Worm (Caenorhabditis elegans) whole organism, young adult: ENCODE data around the gene sulp-3.

ENCODE experiments used
- B0261.1 ChIP-seq: sonication (generic microtip); optimal IDR thresholded peaks from 2 replicates; lab custom pipeline; 2016; ENCODE audit warnings: mild to moderate bottlenecking, missing genetic modification characterization, moderate library complexity, missing compliant biosample characterization
- F39B2.1 ChIP-seq: fragments of 200-800 bp; sonication (Bioruptor generic); IDR thresholded peaks from 2 replicates; pipeline ENCODE4 v1.3.6; 2022; ENCODE audit warnings: missing genetic modification reagents, missing genetic modification characterization, missing compliant biosample characterization
- K12H6.12 ChIP-seq: fragments of 200-800 bp; sonication (Bioruptor generic); optimal IDR thresholded peaks from 2 replicates; lab custom pipeline; 2018; ENCODE audit warnings: mild to moderate bottlenecking, missing genetic modification characterization, missing compliant biosample characterization
- T07F8.4 ChIP-seq: sonication (generic microtip); optimal IDR thresholded peaks from 2 replicates; lab custom pipeline; 2016; ENCODE audit warnings: mild to moderate bottlenecking, missing genetic modification characterization, moderate library complexity, missing compliant biosample characterization
- T26A5.8 ChIP-seq: sonication (generic microtip); optimal IDR thresholded peaks from 2 replicates; lab custom pipeline; 2016; ENCODE audit warnings: missing genetic modification characterization, missing compliant biosample characterization
- Y56A3A.18 ChIP-seq: fragments of 200-800 bp; sonication (Bioruptor generic); IDR thresholded peaks from 2 replicates; pipeline ENCODE4 v1.3.6; 2022; ENCODE audit warnings: missing genetic modification reagents, missing genetic modification characterization, missing compliant biosample characterization
- ZK185.1 ChIP-seq: sonication (generic microtip); optimal IDR thresholded peaks from 2 replicates; lab custom pipeline; 2016; ENCODE audit warnings: mild to moderate bottlenecking, missing genetic modification characterization, missing compliant biosample characterization; ENCODE audit not compliant: poor library complexity, severe bottlenecking
- akir-1 ChIP-seq: fragments of 200-800 bp; sonication (Bioruptor generic); optimal IDR thresholded peaks from 2 replicates; lab custom pipeline; 2018; ENCODE audit warnings: mild to moderate bottlenecking, missing genetic modification characterization, moderate library complexity, missing compliant biosample characterization
- atf-7 ChIP-seq: sonication (generic microtip); optimal IDR thresholded peaks from 2 replicates; lab custom pipeline; 2017; ENCODE audit warnings: mild to moderate bottlenecking, missing genetic modification characterization, missing compliant biosample characterization
- athp-1 ChIP-seq: sonication (generic microtip); optimal IDR thresholded peaks from 2 replicates; lab custom pipeline; 2017; ENCODE audit warnings: mild to moderate bottlenecking, missing genetic modification characterization, missing compliant biosample characterization
- attf-5 ChIP-seq: fragments of 200-800 bp; sonication (Bioruptor generic); optimal IDR thresholded peaks from 2 replicates; lab custom pipeline; 2018; ENCODE audit warnings: mild to moderate bottlenecking, missing genetic modification characterization, missing compliant biosample characterization
- bed-2 ChIP-seq: fragments of 200-800 bp; sonication (Bioruptor generic); IDR thresholded peaks from 2 replicates; pipeline ENCODE4 v1.3.6; 2022; ENCODE audit warnings: missing genetic modification reagents, missing genetic modification characterization, missing compliant biosample characterization
- ccch-3 ChIP-seq: fragments of 200-800 bp; sonication (Bioruptor generic); optimal IDR thresholded peaks from 2 replicates; lab custom pipeline; 2018; ENCODE audit warnings: mild to moderate bottlenecking, missing genetic modification characterization, missing compliant biosample characterization
- cebp-1 ChIP-seq, 2 experiments: fragments of 200-800 bp in 1 of 2; sonication (Bioruptor generic) in 1 of 2; sonication (generic microtip) in 1 of 2; IDR thresholded peaks in 1 of 2; optimal IDR thresholded peaks in 1 of 2; 2 replicates each; pipeline versions ENCODE4 v1.3.6 to Lab custom; 2017 to 2022; ENCODE audit warnings: missing compliant biosample characterization in 2 of 2, missing genetic modification characterization in 2 of 2, mild to moderate bottlenecking in 1 of 2, missing genetic modification reagents in 1 of 2, moderate library complexity in 1 of 2
- ceh-40 ChIP-seq: fragments of 200-800 bp; sonication (Bioruptor generic); IDR thresholded peaks from 2 replicates; pipeline ENCODE4 v1.3.6; 2022; ENCODE audit warnings: missing genetic modification characterization, missing compliant biosample characterization
- ceh-58 ChIP-seq: fragments of 200-800 bp; sonication (Bioruptor generic); IDR thresholded peaks from 2 replicates; pipeline ENCODE4 v1.3.6; 2022; ENCODE audit warnings: missing genetic modification characterization, missing compliant biosample characterization
- die-1 ChIP-seq: sonication (generic microtip); optimal IDR thresholded peaks from 2 replicates; lab custom pipeline; 2016; ENCODE audit warnings: missing genotype, mild to moderate bottlenecking, missing genetic modification characterization, missing compliant biosample characterization
- dpff-1 ChIP-seq: sonication (generic microtip); optimal IDR thresholded peaks from 2 replicates; lab custom pipeline; 2017; ENCODE audit warnings: mild to moderate bottlenecking, missing genetic modification characterization, missing compliant biosample characterization
- efl-1 ChIP-seq: fragments of 150-350 bp; optimal IDR thresholded peaks from 2 replicates; lab custom pipeline; 2014; ENCODE audit warnings: missing biosample characterization, missing genetic modification reagents, missing genetic modification characterization
- egl-18 ChIP-seq: fragments of 200-800 bp; sonication (Bioruptor generic); IDR thresholded peaks from 2 replicates; pipeline ENCODE4 v1.3.6; 2022; ENCODE audit warnings: missing genetic modification reagents, missing genetic modification characterization, missing compliant biosample characterization
- egrh-3 ChIP-seq: fragments of 200-800 bp; sonication (Bioruptor generic); IDR thresholded peaks from 2 replicates; pipeline ENCODE4 v1.3.6; 2022; ENCODE audit warnings: missing genetic modification reagents, missing genetic modification characterization, missing compliant biosample characterization
- ekl-4 ChIP-seq: fragments of 200-800 bp; sonication (Bioruptor generic); IDR thresholded peaks from 2 replicates; pipeline ENCODE4 v1.3.6; 2022; ENCODE audit warnings: missing genetic modification reagents, missing genetic modification characterization, missing compliant biosample characterization
- gei-17 ChIP-seq: fragments of 200-800 bp; sonication (Bioruptor generic); optimal IDR thresholded peaks from 2 replicates; lab custom pipeline; 2018; ENCODE audit warnings: mild to moderate bottlenecking, missing genetic modification characterization, missing compliant biosample characterization
- hmg-1.2 ChIP-seq: fragments of 200-800 bp; sonication (Bioruptor generic); IDR thresholded peaks from 2 replicates; pipeline ENCODE4 v1.3.6; 2022; ENCODE audit warnings: missing genetic modification reagents, missing genetic modification characterization, missing compliant biosample characterization
- hmg-20 ChIP-seq: fragments of 200-800 bp; sonication (Bioruptor generic); IDR thresholded peaks from 2 replicates; pipeline ENCODE4 v1.3.6; 2022; ENCODE audit warnings: missing genetic modification reagents, missing genetic modification characterization, missing compliant biosample characterization
- let-607 ChIP-seq, 2 experiments: fragments of 200-800 bp in 1 of 2; sonication (Bioruptor generic) in 1 of 2; sonication (generic microtip) in 1 of 2; optimal IDR thresholded peaks; 2 replicates each; lab custom pipeline; 2016 to 2018; ENCODE audit warnings: mild to moderate bottlenecking in 2 of 2, missing compliant biosample characterization in 2 of 2, missing genetic modification characterization in 2 of 2, moderate library complexity in 2 of 2, missing genotype in 1 of 2
- lin-26 ChIP-seq: fragments of 200-800 bp; sonication (Bioruptor generic); IDR thresholded peaks from 2 replicates; pipeline ENCODE4 v1.3.6; 2022; ENCODE audit warnings: missing genetic modification reagents, missing genetic modification characterization, missing compliant biosample characterization
- madf-10 ChIP-seq: sonication (generic microtip); optimal IDR thresholded peaks from 2 replicates; lab custom pipeline; 2016; ENCODE audit warnings: mild to moderate bottlenecking, missing genetic modification characterization, missing compliant biosample characterization
- madf-8 ChIP-seq: fragments of 200-800 bp; sonication (Bioruptor generic); conservative IDR thresholded peaks from 2 replicates; pipeline ENCODE4 v1.3.6; 2022; ENCODE audit warnings: missing genetic modification reagents, missing genetic modification characterization, missing compliant biosample characterization
- nhr-80 ChIP-seq: sonication (generic microtip); optimal IDR thresholded peaks from 2 replicates; lab custom pipeline; 2016; ENCODE audit warnings: missing genetic modification characterization, missing compliant biosample characterization
- nhr-90 ChIP-seq: sonication (generic microtip); optimal IDR thresholded peaks from 2 replicates; lab custom pipeline; 2016; ENCODE audit warnings: missing genotype, mild to moderate bottlenecking, missing genetic modification characterization, missing compliant biosample characterization
- pbrm-1 ChIP-seq: fragments of 200-800 bp; sonication (Bioruptor generic); IDR thresholded peaks from 2 replicates; pipeline ENCODE4 v1.3.6; 2022; ENCODE audit warnings: missing genetic modification reagents, missing genetic modification characterization, missing compliant biosample characterization
- rec-8 ChIP-seq, 2 experiments: sonication (generic microtip); optimal IDR thresholded peaks; 2 replicates each; lab custom pipeline; 2016; ENCODE audit warnings: mild to moderate bottlenecking in 2 of 2, missing genetic modification characterization in 2 of 2, missing genetic modification reagents in 2 of 2, missing genotype in 2 of 2, missing biosample characterization in 1 of 2, missing compliant biosample characterization in 1 of 2, moderate library complexity in 1 of 2
- repo-1 ChIP-seq: sonication (generic microtip); optimal IDR thresholded peaks from 2 replicates; lab custom pipeline; 2017; ENCODE audit warnings: mild to moderate bottlenecking, missing genetic modification characterization, missing compliant biosample characterization
- rpc-1 ChIP-seq, 2 experiments: fragments of 150-350 bp in 1 of 2; sonication (generic microtip) in 1 of 2; optimal IDR thresholded peaks; 2 replicates each; lab custom pipeline; 2014 to 2018; ENCODE audit warnings: missing biosample characterization in 1 of 2, missing genetic modification characterization in 1 of 2, missing genetic modification reagents in 1 of 2, missing genotype in 1 of 2
- snpc-1.3 ChIP-seq: sonication (generic microtip); optimal IDR thresholded peaks from 2 replicates; lab custom pipeline; 2017; ENCODE audit warnings: missing genetic modification characterization, mild to moderate bottlenecking, missing compliant biosample characterization, antibody characterized with exemption, moderate library complexity, missing genotype, missing genetic modification reagents; ENCODE audit not compliant: insufficient read depth
- snpc-3.4 ChIP-seq: sonication (generic microtip); optimal IDR thresholded peaks from 2 replicates; lab custom pipeline; 2017; ENCODE audit warnings: missing genetic modification characterization, mild to moderate bottlenecking, missing compliant biosample characterization, antibody characterized with exemption, moderate library complexity, missing genotype, missing genetic modification reagents
- snpc-4 ChIP-seq, 5 experiments: fragments of 150-350 bp in 1 of 5; sonication (generic microtip) in 4 of 5; optimal IDR thresholded peaks; 2 replicates each; lab custom pipeline; 2014 to 2018; ENCODE audit warnings: missing genetic modification characterization in 5 of 5, missing biosample characterization in 3 of 5, antibody characterized with exemption in 2 of 5, mild to moderate bottlenecking in 2 of 5, missing compliant biosample characterization in 2 of 5, missing genotype in 2 of 5, moderate library complexity in 2 of 5, missing genetic modification reagents in 1 of 5
- tlf-1 ChIP-seq: fragments of 200-800 bp; sonication (Bioruptor generic); optimal IDR thresholded peaks from 2 replicates; lab custom pipeline; 2018; ENCODE audit warnings: mild to moderate bottlenecking, missing genetic modification characterization, missing compliant biosample characterization
- unc-62 ChIP-seq: fragments of 150-350 bp; optimal IDR thresholded peaks from 2 replicates; lab custom pipeline; 2014; ENCODE audit warnings: missing biosample characterization, missing genetic modification reagents, missing genetic modification characterization
- zfh-2 ChIP-seq: fragments of 200-800 bp; sonication (Bioruptor generic); conservative IDR thresholded peaks from 2 replicates; pipeline ENCODE4 v1.3.6; 2022; ENCODE audit warnings: missing genetic modification reagents, missing genetic modification characterization, missing compliant biosample characterization
- ztf-18 ChIP-seq: sonication (generic microtip); optimal IDR thresholded peaks from 2 replicates; lab custom pipeline; 2016; ENCODE audit warnings: missing genotype, mild to moderate bottlenecking, missing genetic modification characterization, missing compliant biosample characterization
- ztf-22 ChIP-seq: fragments of 200-800 bp; sonication (Bioruptor generic); optimal IDR thresholded peaks from 2 replicates; lab custom pipeline; 2018; ENCODE audit warnings: mild to moderate bottlenecking, missing genetic modification characterization, moderate library complexity, missing compliant biosample characterization
- ztf-26 ChIP-seq: sonication (generic microtip); optimal IDR thresholded peaks from 2 replicates; lab custom pipeline; 2017; ENCODE audit warnings: missing genetic modification characterization, missing compliant biosample characterization
- ztf-3 ChIP-seq: fragments of 200-800 bp; sonication (Bioruptor generic); optimal IDR thresholded peaks from 2 replicates; lab custom pipeline; 2018; ENCODE audit warnings: mild to moderate bottlenecking, missing genetic modification characterization, missing compliant biosample characterization

sulp-3 gene

DNA sequence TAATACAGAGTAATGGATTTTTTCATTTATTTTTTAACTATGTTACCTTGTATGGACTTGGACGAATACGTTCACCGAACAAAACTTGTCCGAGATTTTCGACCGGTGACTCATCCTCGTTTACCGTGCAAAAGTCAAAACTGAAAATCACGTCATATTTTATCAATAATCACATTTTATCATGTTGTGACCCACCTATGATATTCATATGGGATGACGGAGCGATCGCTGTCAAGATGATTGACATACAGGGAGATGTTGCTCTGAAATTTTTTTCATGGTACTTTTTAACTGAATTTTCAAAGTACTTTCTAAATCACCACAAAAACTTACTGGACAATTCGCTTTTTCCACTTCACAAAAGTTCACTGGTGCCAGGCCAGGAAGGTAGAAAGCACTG is 13.4 kb upstream of the sulp-3 start:
- TF ChIP-seq efl-1 (GFP tag; lab: Kevin White, UChicago) (no peak), atf-7 (tag; lab: Kevin White, UChicago) (peak; percentile 35), unc-62 (peak; percentile 72), athp-1 (tag; lab: Kevin White, UChicago) (no peak), ceh-40 (GFP tag; lab: Robert Waterston, UW) (no peak), gei-17 (no peak), repo-1 (tag; lab: Kevin White, UChicago) (no peak), let-607 (tag; optimal IDR thresholded peaks at IDR 0.05; lab: Kevin White, UChicago) (peak in 1 of 2 experiments; percentile 35), F39B2.1 (GFP tag; lab: Robert Waterston, UW) (no peak), hmg-20 (no peak), ztf-18 (tag; lab: Kevin White, UChicago) (no peak), T26A5.8 (tag; lab: Kevin White, UChicago) (no peak), ccch-3 (GFP tag; lab: Kevin White, UChicago) (no peak), K12H6.12 (tag; lab: Kevin White, UChicago) (no peak), nhr-80 (tag; lab: Kevin White, UChicago) (peak; percentile 38), akir-1 (GFP tag; lab: Kevin White, UChicago) (no peak)

DNA sequence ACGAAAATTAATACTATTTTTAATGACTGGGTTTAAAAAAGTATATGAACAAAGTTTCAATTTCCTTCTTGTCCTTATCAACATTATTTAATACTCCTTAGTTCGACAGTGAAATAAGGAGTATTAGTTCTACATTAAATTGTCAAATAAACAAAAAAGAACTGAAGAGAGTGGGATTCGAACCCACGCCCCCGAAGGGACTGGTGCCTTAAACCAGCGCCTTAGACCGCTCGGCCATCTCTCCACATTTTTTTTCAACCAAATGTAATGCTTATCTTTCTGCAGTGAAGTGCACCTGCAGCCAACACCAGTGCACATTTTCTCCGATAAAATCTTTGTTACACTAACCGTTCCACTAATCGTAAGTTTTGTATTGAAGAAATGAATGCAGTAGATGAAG is 11.1 kb upstream of the sulp-3 start:
- TF ChIP-seq zfh-2 (GFP tag; lab: Robert Waterston, UW) (no peak), die-1 (tag; lab: Kevin White, UChicago) (peak; percentile 57), nhr-90 (peak; percentile 54), ZK185.1 (tag; lab: Kevin White, UChicago) (peak; percentile 8), ceh-40 (GFP tag; lab: Robert Waterston, UW) (no peak), dpff-1 (tag; lab: Kevin White, UChicago) (no peak), rec-8 (tag; optimal IDR thresholded peaks at IDR 0.05; lab: Kevin White, UChicago) (peak; percentile 34 to 58), ztf-3 (GFP tag; lab: Kevin White, UChicago) (no peak), cebp-1 (GFP tag; IDR thresholded peaks at IDR 0.05; lab: Robert Waterston, UW) (no peak), cebp-1 (tag; optimal IDR thresholded peaks at IDR 0.05; lab: Kevin White, UChicago) (peak; percentile 26), bed-2 (no peak), madf-8 (GFP tag; lab: Robert Waterston, UW) (no peak), ztf-22 (no peak), pbrm-1 (peak; percentile 62; the same call in 1 of the 2 replicates), rpc-1 (optimal IDR thresholded peaks at IDR 0.05; lab: Kevin White, UChicago) (peak; percentile 67), rpc-1 (tag; optimal IDR thresholded peaks at IDR 0.05; lab: Kevin White, UChicago) (peak; percentile 82), madf-10 (tag; lab: Kevin White, UChicago) (peak; percentile 14), tlf-1 (GFP tag; lab: Kevin White, UChicago) (no peak), Y56A3A.18 (GFP tag; lab: Robert Waterston, UW) (0 out of 2 replicates have a peak, but pooled peaks have one; percentile 24), egl-18 (GFP tag; lab: Robert Waterston, UW) (no peak), snpc-3.4 (peak; percentile 34), ekl-4 (GFP tag; lab: Robert Waterston, UW) (no peak), snpc-1.3 (tag; lab: Kevin White, UChicago) (peak; percentile 34), snpc-4 (GFP tag; optimal IDR thresholded peaks at IDR 0.05; lab: Kevin White, UChicago) (peak; percentile 5), snpc-4 (tag; optimal IDR thresholded peaks at IDR 0.05; lab: Kevin White, UChicago) (peak in 2 of 4 experiments; percentile 35 to 63), ceh-58 (GFP tag; lab: Robert Waterston, UW) (no peak), B0261.1 (tag; lab: Kevin White, UChicago) (peak; percentile 81), nhr-80 (tag; lab: Kevin White, UChicago) (peak; percentile 12), T07F8.4 (tag; lab: Kevin White, UChicago) (no peak), ztf-26 (tag; lab: Kevin White, UChicago) (no peak), attf-5 (GFP tag; lab: Kevin White, UChicago) (no peak), hmg-1.2 (GFP tag; lab: Robert Waterston, UW) (peak; percentile 65), egrh-3 (GFP tag; lab: Robert Waterston, UW) (0 out of 2 replicates have a peak, but pooled peaks have one; percentile 26), lin-26 (GFP tag; lab: Robert Waterston, UW) (peak; percentile 69; the same call in 1 of the 2 replicates)
